Fruit fly (Drosophila melanogaster): ENCODE data around the gene CG15695.
A peak's percentile ranks its signal among the peaks of the same experiment; 100 is the strongest.

The CG15695 gene

dm6 chr3R:20872688-20873087, 30.7 kb downstream of the CG15695 start, which contains the start of gene TotC:
TSS of gene TotC (plus strand) at chr3R:20872988.
- TF ChIP-seq ranshi (GFP tag; IDR thresholded peaks at IDR 0.05) = no peak
- TF ChIP-seq CG10979 (tag; optimal IDR thresholded peaks at IDR 0.05) = no peak
- no peak for TF ChIP-seq CG18011 (GFP tag; optimal IDR thresholded peaks at IDR 0.05)
- TF ChIP-seq Dek (tag; optimal IDR thresholded peaks at IDR 0.05) = no peak
- no peak for TF ChIP-seq CG18599 (GFP tag; optimal IDR thresholded peaks at IDR 0.05)
- no peak for TF ChIP-seq CG12236 (GFP tag; optimal IDR thresholded peaks at IDR 0.05)

dm6 chr3R:20873638-20874037, 31.7 kb downstream of the CG15695 start, which contains the start of gene TotB:
TSS of gene TotB (plus strand) at chr3R:20873938.
- TF ChIP-seq gt (GFP tag; IDR thresholded peaks at IDR 0.05) (no peak), dmrt99B (tag; optimal IDR thresholded peaks at IDR 0.05) (no peak), Drgx (GFP tag; IDR thresholded peaks at IDR 0.05) (no peak), phol (tag; optimal IDR thresholded peaks at IDR 0.05) (no peak), CG18476 (GFP tag; optimal IDR thresholded peaks at IDR 0.05) (no peak), ERR (GFP tag; optimal IDR thresholded peaks at IDR 0.05) (no peak), da (GFP tag; optimal IDR thresholded peaks at IDR 0.05) (no peak), Hsf (GFP tag; optimal IDR thresholded peaks at IDR 0.05) (no peak), tx (GFP tag; optimal IDR thresholded peaks at IDR 0.05) (no peak), Ets97D (GFP tag; optimal IDR thresholded peaks at IDR 0.05) (no peak)

dm6 chr3R:20876680-20877079, 34.7 kb downstream of the CG15695 start:
- no peak for TF ChIP-seq Hmx (GFP tag; optimal IDR thresholded peaks at IDR 0.05)
- peak; percentile 52 for TF ChIP-seq abd-A (tag; optimal IDR thresholded peaks at IDR 0.05)
- peak; percentile 53 for TF ChIP-seq CG13894 (tag; optimal IDR thresholded peaks at IDR 0.05)

dm6 chr3R:20877436-20877835, 35.5 kb downstream of the CG15695 start, which contains the start of gene TotZ:
TSS of gene TotZ (plus strand) at chr3R:20877736.
- TF ChIP-seq CG30020 (tag; optimal IDR thresholded peaks at IDR 0.05) = no peak
- TF ChIP-seq Fer2 (tag; optimal IDR thresholded peaks at IDR 0.05) = no peak
- no peak for TF ChIP-seq wor (GFP tag; IDR thresholded peaks at IDR 0.05)
- no peak for TF ChIP-seq CG4360 (GFP tag; IDR thresholded peaks at IDR 0.05)
- no peak for TF ChIP-seq CG11723 (GFP tag; optimal IDR thresholded peaks at IDR 0.05)
- TF ChIP-seq tio (GFP tag; optimal IDR thresholded peaks at IDR 0.05) = no peak
- no peak for TF ChIP-seq vvl (GFP tag; IDR thresholded peaks at IDR 0.05)
- TF ChIP-seq Chrac-16 (GFP tag; optimal IDR thresholded peaks at IDR 0.05) = no peak
- no peak for TF ChIP-seq sr (GFP tag; IDR thresholded peaks at IDR 0.05)

dm6 chr3R:20890505-20890904, 48.6 kb downstream of the CG15695 start:
- TF ChIP-seq pita (GFP tag; optimal IDR thresholded peaks at IDR 0.05) (no peak), Optix (GFP tag; IDR thresholded peaks at IDR 0.05) (no peak), twi (tag; optimal IDR thresholded peaks at IDR 0.05) (no peak), chinmo (GFP tag; IDR thresholded peaks at IDR 0.05; ENCODE audit: partially characterized antibody) (no peak), Max (GFP tag; optimal IDR thresholded peaks at IDR 0.05) (no peak), unc-4 (GFP tag; IDR thresholded peaks at IDR 0.05; ENCODE audit: partially characterized antibody) (no peak), HmgZ (tag; optimal IDR thresholded peaks at IDR 0.05) (no peak), ewg (GFP tag; optimal IDR thresholded peaks at IDR 0.05) (peak; percentile 67), Scr (GFP tag; IDR thresholded peaks at IDR 0.05; ENCODE audit: partially characterized antibody) (0 out of 2 replicates have a peak, but pooled peaks have one; percentile 53), HLH4C (GFP tag; IDR thresholded peaks at IDR 0.05; ENCODE audit: partially characterized antibody) (no peak), aop (GFP tag; IDR thresholded peaks at IDR 0.05) (no peak), al (GFP tag; IDR thresholded peaks at IDR 0.05) (no peak), chn (GFP tag; optimal IDR thresholded peaks at IDR 0.05) (no peak), sna (GFP tag; IDR thresholded peaks at IDR 0.05; ENCODE audit: partially characterized antibody) (no peak), amos (GFP tag; IDR thresholded peaks at IDR 0.05; ENCODE audit: partially characterized antibody) (peak; percentile 60; the same call in 1 of the 2 replicates), CG6813 (GFP tag; optimal IDR thresholded peaks at IDR 0.05) (no peak), HLH3B (GFP tag; IDR thresholded peaks at IDR 0.05) (no peak), slbo (GFP tag; IDR thresholded peaks at IDR 0.05) (no peak)
